Worm (Caenorhabditis elegans): ENCODE results near the gene hrpl-1.
A peak's percentile ranks its signal among the peaks of the same experiment; 100 is the strongest.

ce11 chrII:6888661-6889579 is 9.6 kb upstream of the hrpl-1 start:
- TF ChIP-seq unc-39 (tag; optimal IDR thresholded peaks at IDR 0.05) (no peak), pha-4 (tag; optimal IDR thresholded peaks at IDR 0.05) (no peak), lin-39 (tag; optimal IDR thresholded peaks at IDR 0.05) (peak; percentile 28), nhr-77 (tag; optimal IDR thresholded peaks at IDR 0.05) (no peak)

All from whole organism, L3 larva.